Worm (Caenorhabditis elegans) whole organism, mixed stage, embryonic: ENCODE results near the gene VW02B12L.2.

Source experiments
- hlh-1 ChIP-seq: fragments of 150-350 bp; optimal IDR thresholded peaks from 2 replicates; lab custom pipeline; 2014; ENCODE audit warnings: missing biosample characterization, missing genetic modification reagents, missing genetic modification characterization
- unc-62 ChIP-seq: fragments of 150-350 bp; optimal IDR thresholded peaks from 2 replicates; lab custom pipeline; 2014; ENCODE audit warnings: missing biosample characterization, missing genetic modification reagents, missing genetic modification characterization

DNA sequence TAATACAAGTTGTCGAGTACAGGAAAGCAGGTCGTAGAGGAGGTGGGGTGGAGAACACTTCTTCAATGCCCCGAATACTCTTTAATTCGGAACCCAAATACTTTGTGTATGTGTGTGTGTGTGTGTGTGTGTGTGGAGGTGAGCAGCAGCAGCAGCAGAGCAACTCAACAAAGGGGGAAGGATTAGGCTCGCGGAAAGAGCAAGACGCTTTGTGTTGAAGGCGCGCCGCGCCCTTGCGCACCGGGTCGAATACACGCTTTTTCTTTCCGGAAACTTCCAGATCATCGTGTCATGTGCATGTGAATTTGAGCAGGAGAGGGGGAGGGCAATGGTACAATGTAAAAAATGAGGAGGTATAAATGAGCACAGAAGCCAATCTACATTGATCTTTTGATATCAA, 41.3 kb downstream of the VW02B12L.2 start:
- TF ChIP-seq unc-62 (GFP tag; lab: Kevin White, UChicago) (no peak), hlh-1 (tag; lab: Kevin White, UChicago) (no peak)
